Fruit fly (Drosophila melanogaster) whole organism, wandering third instar larva: Measurements from ENCODE around the gene CG13097.
A peak's percentile ranks its signal among the peaks of the same experiment; 100 is the strongest.

Source experiments
- Abd-B ChIP-seq: fragments of >200 bp; optimal IDR thresholded peaks from 2 replicates; lab custom pipeline; 2017; ENCODE audit warnings: missing biosample characterization, missing genetic modification characterization
- Dfd ChIP-seq: fragments of >200 bp; optimal IDR thresholded peaks from 2 replicates; lab custom pipeline; 2017; ENCODE audit warnings: missing biosample characterization, missing genetic modification characterization
- GATAd ChIP-seq: sonication (Bioruptor generic); optimal IDR thresholded peaks from 2 replicates; lab custom pipeline; 2016; ENCODE audit warnings: missing biosample characterization, missing genetic modification characterization
- HLH106 ChIP-seq: fragments of 200-800 bp; optimal IDR thresholded peaks from 3 replicates; lab custom pipeline; 2019; ENCODE audit warnings: missing biosample characterization, mild to moderate bottlenecking, missing genetic modification characterization, moderate library complexity
- Hnf4 ChIP-seq: fragments of 200-800 bp; sonication (Bioruptor generic); optimal IDR thresholded peaks from 2 replicates; lab custom pipeline; 2016; ENCODE audit warnings: missing biosample characterization, mild to moderate bottlenecking, missing genetic modification characterization
- Vsx2 ChIP-seq: fragments of 200-300, 225-300 bp; sonication (Bioruptor generic); optimal IDR thresholded peaks from 2 replicates; lab custom pipeline; 2018; ENCODE audit warnings: missing biosample characterization, missing genetic modification characterization; ENCODE audit not compliant: partially characterized antibody
- brk ChIP-seq: fragments of 200-800 bp; sonication (Bioruptor generic); optimal IDR thresholded peaks from 2 replicates; lab custom pipeline; 2016; ENCODE audit warnings: missing biosample characterization, mild to moderate bottlenecking, missing genetic modification characterization
- dl ChIP-seq, 2 experiments: fragments of 175-275, 200-275 bp in 1 of 2; fragments of 200-275 bp in 1 of 2; sonication (Bioruptor generic); optimal IDR thresholded peaks; lab custom pipeline; 2018; ENCODE audit warnings: mild to moderate bottlenecking in 2 of 2, missing biosample characterization in 2 of 2, missing genetic modification characterization in 2 of 2, moderate library complexity in 2 of 2; ENCODE audit not compliant: partially characterized antibody in 2 of 2, insufficient read depth in 1 of 2
- fru ChIP-seq: fragments of 200-800 bp; sonication (Bioruptor generic); optimal IDR thresholded peaks from 3 replicates; lab custom pipeline; 2016; ENCODE audit warnings: missing biosample characterization, mild to moderate bottlenecking, missing genetic modification characterization
- pan ChIP-seq: fragments of >200 bp; optimal IDR thresholded peaks from 2 replicates; lab custom pipeline; 2017
- woc ChIP-seq: sonication (Bioruptor generic); optimal IDR thresholded peaks from 2 replicates; lab custom pipeline; 2016; ENCODE audit warnings: missing biosample characterization, mild to moderate bottlenecking, missing genetic modification characterization

- TF ChIP-seq Hnf4 (GFP tag; lab: Kevin White, UChicago) (peak; percentile 45), dl (GFP tag; optimal IDR thresholded peaks at IDR 0.05; lab: Kevin White, UChicago; ENCODE audit: insufficient read depth in 1 of 2, partially characterized antibody in 2 of 2) (no peak), Vsx2 (GFP tag; lab: Kevin White, UChicago) (no peak), Dfd (no peak), brk (GFP tag; lab: Kevin White, UChicago) (no peak), pan (lab: Kevin White, UChicago) (no peak), GATAd (GFP tag; lab: Kevin White, UChicago) (no peak), HLH106 (tag; lab: Kevin White, UChicago) (no peak), Abd-B (GFP tag; lab: Kevin White, UChicago) (no peak), woc (GFP tag; lab: Kevin White, UChicago) (no peak), fru (GFP tag; lab: Kevin White, UChicago) (no peak)
Observed at dm6 chr2L:8485562-8485961, 29.1 kb downstream of the CG13097 start.
